Worm (Caenorhabditis elegans) whole organism, early embryonic: ENCODE measurements around the gene lin-33.

Experiments used
- B0310.2 ChIP-seq: sonication (generic microtip); optimal IDR thresholded peaks from 2 replicates; lab custom pipeline; 2016; ENCODE audit warnings: mild to moderate bottlenecking, missing genetic modification characterization, missing compliant biosample characterization
- ama-1 ChIP-seq: fragments of 150-350 bp; optimal IDR thresholded peaks from 2 replicates; lab custom pipeline; 2014
- ceh-13 ChIP-seq: fragments of 200-800 bp; sonication (Bioruptor generic); optimal IDR thresholded peaks from 2 replicates; lab custom pipeline; 2018; ENCODE audit warnings: mild to moderate bottlenecking, missing genetic modification characterization, missing compliant biosample characterization
- ceh-36 ChIP-seq: sonication (generic microtip); optimal IDR thresholded peaks from 2 replicates; lab custom pipeline; 2016; ENCODE audit warnings: missing genetic modification characterization, inconsistent platforms, missing compliant biosample characterization
- flt-1 ChIP-seq: fragments of 200-800 bp; sonication (Bioruptor generic); IDR thresholded peaks from 2 replicates; pipeline ENCODE4 v1.3.6; 2022; ENCODE audit warnings: missing genetic modification characterization, missing compliant biosample characterization
- scrt-1 ChIP-seq: fragments of 200-800 bp; sonication (Bioruptor generic); IDR thresholded peaks from 2 replicates; pipeline ENCODE4 v1.3.6; 2022; ENCODE audit warnings: missing genetic modification characterization, missing compliant biosample characterization
- sea-1 ChIP-seq: fragments of 200-800 bp; sonication (Bioruptor generic); conservative IDR thresholded peaks from 2 replicates; pipeline ENCODE4 v1.3.6; 2022; ENCODE audit warnings: missing genetic modification characterization, missing compliant biosample characterization
- tbx-11 ChIP-seq: fragments of 200-800 bp; sonication (Bioruptor generic); IDR thresholded peaks from 2 replicates; pipeline ENCODE4 v1.3.6; 2022; ENCODE audit warnings: missing genetic modification characterization, missing compliant biosample characterization
- tra-4 ChIP-seq: sonication (generic microtip); optimal IDR thresholded peaks from 2 replicates; lab custom pipeline; 2017; ENCODE audit warnings: missing genetic modification characterization, missing compliant biosample characterization

- TF ChIP-seq scrt-1 (GFP tag; lab: Robert Waterston, UW) (no peak), ceh-13 (GFP tag; lab: Kevin White, UChicago) (no peak), ama-1 (lab: Kevin White, UChicago) (no peak), ceh-36 (tag; lab: Kevin White, UChicago) (no peak), flt-1 (GFP tag; lab: Robert Waterston, UW) (no peak), tra-4 (tag; lab: Kevin White, UChicago) (no peak), tbx-11 (no peak), B0310.2 (tag; lab: Kevin White, UChicago) (no peak), sea-1 (GFP tag; lab: Robert Waterston, UW) (no peak)
Observed at ce11 chrIV:5896341-5896740, 34.1 kb upstream of the lin-33 start, which contains the start of gene pck-3.
